Worm (Caenorhabditis elegans) whole organism, midembryonic: ENCODE results near the gene enri-2.

Experiments
- T22C8.4 ChIP-seq: fragments of 200-800 bp; sonication (Bioruptor generic); IDR thresholded peaks from 2 replicates; pipeline ENCODE4 v1.3.6; 2022; ENCODE audit warnings: missing genetic modification characterization, missing compliant biosample characterization
- cog-1 ChIP-seq: sonication (generic microtip); optimal IDR thresholded peaks from 2 replicates; lab custom pipeline; 2016; ENCODE audit warnings: missing genetic modification characterization, missing compliant biosample characterization
- flt-1 ChIP-seq: fragments of 200-800 bp; sonication (Bioruptor generic); IDR thresholded peaks from 2 replicates; pipeline ENCODE4 v1.3.6; 2022; ENCODE audit warnings: missing genetic modification characterization, missing compliant biosample characterization
- ref-1 ChIP-seq: fragments of 200-800 bp; sonication (Bioruptor generic); conservative IDR thresholded peaks from 2 replicates; pipeline ENCODE4 v1.3.6; 2022; ENCODE audit warnings: missing genetic modification reagents, missing genetic modification characterization, missing compliant biosample characterization
- tab-1 ChIP-seq: fragments of 200-800 bp; sonication (Bioruptor generic); IDR thresholded peaks from 2 replicates; pipeline ENCODE4 v1.3.6; 2022; ENCODE audit warnings: missing genetic modification characterization, missing compliant biosample characterization
- ztf-23 ChIP-seq: fragments of 200-800 bp; sonication (Bioruptor generic); IDR thresholded peaks from 2 replicates; pipeline ENCODE4 v1.3.6; 2022; ENCODE audit warnings: missing genetic modification reagents, missing genetic modification characterization, missing compliant biosample characterization
- ztf-29 ChIP-seq: fragments of 200-800 bp; sonication (Bioruptor generic); IDR thresholded peaks from 2 replicates; pipeline ENCODE4 v1.3.6; 2022; ENCODE audit warnings: missing genetic modification reagents, missing genetic modification characterization, missing compliant biosample characterization

- TF ChIP-seq cog-1 (tag; lab: Kevin White, UChicago) = no peak
- no peak for TF ChIP-seq ztf-23 (GFP tag; lab: Robert Waterston, UW)
- no peak for TF ChIP-seq ztf-29 (GFP tag; lab: Robert Waterston, UW)
- no peak for TF ChIP-seq tab-1
- no peak for TF ChIP-seq T22C8.4
- no peak for TF ChIP-seq flt-1 (GFP tag; lab: Robert Waterston, UW)
- no peak for TF ChIP-seq ref-1 (GFP tag; lab: Robert Waterston, UW)
Observed at ce11 chrX:14556403-14556802, 10.8 kb downstream of the enri-2 start.
